Worm (Caenorhabditis elegans): ENCODE data around the gene Y41E3.18.

Y41E3.18 gene

DNA sequence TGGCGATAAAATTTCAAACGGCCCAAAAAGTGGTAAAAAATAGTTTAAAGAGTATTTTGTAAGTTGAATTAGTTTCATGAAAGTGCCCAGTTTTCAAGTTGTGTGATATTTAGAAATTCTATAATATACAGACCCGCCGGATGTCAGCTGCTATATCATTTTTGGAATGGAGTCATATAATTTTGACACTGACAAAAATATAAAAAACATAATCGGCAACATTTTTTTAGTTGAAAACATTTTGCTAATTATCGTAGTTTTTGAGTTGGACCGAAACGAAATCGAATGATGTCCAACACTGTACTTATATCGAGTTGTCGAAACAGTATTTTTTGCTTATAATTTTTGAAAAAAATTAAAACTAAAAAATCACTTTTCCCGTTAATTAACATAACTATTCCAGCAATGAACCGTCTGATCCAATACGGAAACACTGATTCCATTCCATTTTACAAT lies 37.7 kb upstream of the Y41E3.18 start, which contains the start of gene srt-44:
srt-44 (plus strand) TSS at position 406 of the 456 bp plus-strand sequence.
- no peak for TF ChIP-seq flh-1 (GFP tag; optimal IDR thresholded peaks at IDR 0.05)
- TF ChIP-seq ces-1 (GFP tag; optimal IDR thresholded peaks at IDR 0.05) = no peak
- TF ChIP-seq zip-8 (tag; optimal IDR thresholded peaks at IDR 0.05) = no peak
- TF ChIP-seq ceh-39 (tag; optimal IDR thresholded peaks at IDR 0.05) = no peak
- no peak for TF ChIP-seq ham-2 (GFP tag; optimal IDR thresholded peaks at IDR 0.05)
- no peak for TF ChIP-seq mls-2 (tag; optimal IDR thresholded peaks at IDR 0.05)
- TF ChIP-seq sem-2 (GFP tag; optimal IDR thresholded peaks at IDR 0.05) = no peak
- no peak for TF ChIP-seq tbx-8 (GFP tag; optimal IDR thresholded peaks at IDR 0.05)
- no peak for TF ChIP-seq nhr-237 (tag; optimal IDR thresholded peaks at IDR 0.05)
- no peak for TF ChIP-seq drap-1 (GFP tag; optimal IDR thresholded peaks at IDR 0.05)

DNA sequence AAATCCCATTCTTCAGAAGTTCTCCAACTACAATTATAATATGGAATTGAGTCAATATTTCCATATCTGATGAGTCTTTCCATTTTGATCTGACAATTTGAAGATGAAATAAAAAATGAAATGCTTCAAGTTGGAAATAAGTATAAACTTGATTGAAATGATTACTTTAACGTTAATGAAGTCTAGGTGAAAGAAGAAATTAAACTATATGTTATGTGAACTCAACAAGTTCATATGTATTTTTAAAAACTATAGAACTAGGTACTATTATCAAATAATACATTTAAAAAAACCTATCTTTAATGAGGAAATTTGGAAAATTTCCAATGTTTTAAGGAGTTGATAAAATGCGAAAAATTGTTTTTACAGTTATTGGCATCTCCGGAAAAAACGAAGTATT lies 32.7 kb upstream of the Y41E3.18 start, which contains the start of gene srt-49:
srt-49 (minus strand) TSS at position 101 of the 400 bp plus-strand sequence.
- no peak for TF ChIP-seq sem-2 (GFP tag; optimal IDR thresholded peaks at IDR 0.05)
- TF ChIP-seq nhr-76 (tag; optimal IDR thresholded peaks at IDR 0.05) = no peak
- no peak for TF ChIP-seq nhr-237 (tag; optimal IDR thresholded peaks at IDR 0.05)
- TF ChIP-seq M03D4.4 (tag; optimal IDR thresholded peaks at IDR 0.05) = no peak
- no peak for TF ChIP-seq lin-32 (GFP tag; optimal IDR thresholded peaks at IDR 0.05)
- no peak for TF ChIP-seq ces-1 (GFP tag; optimal IDR thresholded peaks at IDR 0.05)
- TF ChIP-seq ceh-43 (GFP tag; optimal IDR thresholded peaks at IDR 0.05) = no peak

DNA sequence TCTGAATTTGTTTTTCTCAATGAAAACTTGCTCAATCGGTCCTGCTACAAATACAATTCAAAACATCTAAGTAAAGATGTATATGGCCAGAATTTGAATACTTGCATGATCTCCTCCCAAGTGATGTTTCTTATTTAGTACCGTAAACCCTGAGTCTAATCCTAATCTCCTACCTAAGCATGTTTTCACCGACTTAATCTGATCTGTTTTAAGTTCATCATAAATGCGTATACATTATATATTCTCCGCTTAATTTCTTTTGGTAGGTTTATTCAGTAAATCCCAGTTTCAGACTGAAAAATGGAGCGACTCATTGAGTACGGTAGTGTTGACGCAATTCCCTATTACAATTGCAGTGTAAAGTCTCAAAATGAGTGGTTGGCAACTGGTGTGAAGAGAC lies 8.8 kb upstream of the Y41E3.18 start, which contains the start of gene srt-50:
srt-50 (plus strand) TSS at position 301 of the 400 bp plus-strand sequence.
- TF ChIP-seq ceh-83 (GFP tag; optimal IDR thresholded peaks at IDR 0.05) (no peak), ham-2 (GFP tag; optimal IDR thresholded peaks at IDR 0.05) (no peak)

DNA sequence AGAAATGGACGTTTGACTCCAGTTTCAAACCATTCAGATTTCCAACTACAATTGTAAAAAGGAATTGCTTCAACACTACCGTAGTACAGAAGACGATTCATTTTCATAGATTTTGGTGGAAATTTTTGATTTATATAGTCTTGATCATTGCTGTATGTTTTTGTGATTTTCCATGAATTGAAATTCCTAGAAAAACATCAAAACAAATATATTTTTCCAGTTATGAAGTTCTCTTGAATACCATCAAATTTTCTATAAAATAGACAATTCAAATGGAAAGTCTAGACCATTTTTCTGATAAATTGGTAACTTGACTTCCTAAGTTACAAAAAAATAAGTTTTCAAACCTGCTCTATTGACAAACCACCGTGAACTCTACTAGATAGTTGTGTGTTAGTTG lies 3.3 kb upstream of the Y41E3.18 start, which contains the start of gene srt-48:
srt-48 (minus strand) TSS at position 101 of the 400 bp plus-strand sequence.
- TF ChIP-seq mep-1 (tag; optimal IDR thresholded peaks at IDR 0.05) = no peak
- no peak for TF ChIP-seq unc-62 (GFP tag; optimal IDR thresholded peaks at IDR 0.05)
- TF ChIP-seq nhr-237 (tag; optimal IDR thresholded peaks at IDR 0.05) = no peak
- no peak for TF ChIP-seq unc-39 (tag; optimal IDR thresholded peaks at IDR 0.05)
- no peak for TF ChIP-seq mab-5 (tag; optimal IDR thresholded peaks at IDR 0.05)
- no peak for TF ChIP-seq pha-4 (tag; optimal IDR thresholded peaks at IDR 0.05)
- TF ChIP-seq flh-1 (GFP tag; optimal IDR thresholded peaks at IDR 0.05) = no peak
- no peak for TF ChIP-seq lin-13 (tag; optimal IDR thresholded peaks at IDR 0.05)
- TF ChIP-seq lsy-2 (tag; optimal IDR thresholded peaks at IDR 0.05) = no peak
- TF ChIP-seq M03D4.4 (tag; optimal IDR thresholded peaks at IDR 0.05) = no peak
- TF ChIP-seq elt-1 (tag; optimal IDR thresholded peaks at IDR 0.05; ENCODE audit: borderline replicate concordance, insufficient read depth) = no peak
- no peak for TF ChIP-seq sem-2 (GFP tag; optimal IDR thresholded peaks at IDR 0.05)
- no peak for TF ChIP-seq mls-2 (tag; optimal IDR thresholded peaks at IDR 0.05)
- no peak for TF ChIP-seq cnd-1 (tag; optimal IDR thresholded peaks at IDR 0.05)

DNA sequence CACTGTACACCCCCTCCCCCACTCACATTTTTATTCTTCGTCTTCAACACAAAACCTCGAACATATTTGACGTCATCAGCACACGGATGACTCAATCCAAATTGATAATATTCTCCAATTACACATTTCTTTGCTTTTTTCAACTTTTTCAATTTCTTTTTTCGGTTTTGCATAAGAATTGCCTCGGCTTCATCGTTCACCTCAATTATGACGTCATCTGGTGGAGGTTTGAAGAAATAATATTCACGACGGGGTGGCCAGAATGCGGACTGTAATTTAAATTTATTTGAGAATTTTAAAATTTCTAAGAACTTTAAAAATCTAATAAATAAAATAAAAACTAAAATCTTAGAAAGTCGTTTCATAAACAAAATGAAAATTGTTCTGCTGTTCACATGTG lies 1.8 kb downstream of the Y41E3.18 start:
- TF ChIP-seq bed-3 (GFP tag; optimal IDR thresholded peaks at IDR 0.05) (no peak), sptf-1 (tag; optimal IDR thresholded peaks at IDR 0.05) (no peak), ceh-43 (GFP tag; optimal IDR thresholded peaks at IDR 0.05) (no peak), lin-13 (tag; optimal IDR thresholded peaks at IDR 0.05) (no peak), zip-8 (tag; optimal IDR thresholded peaks at IDR 0.05) (peak; percentile 91), mab-5 (tag; optimal IDR thresholded peaks at IDR 0.05) (no peak)

DNA sequence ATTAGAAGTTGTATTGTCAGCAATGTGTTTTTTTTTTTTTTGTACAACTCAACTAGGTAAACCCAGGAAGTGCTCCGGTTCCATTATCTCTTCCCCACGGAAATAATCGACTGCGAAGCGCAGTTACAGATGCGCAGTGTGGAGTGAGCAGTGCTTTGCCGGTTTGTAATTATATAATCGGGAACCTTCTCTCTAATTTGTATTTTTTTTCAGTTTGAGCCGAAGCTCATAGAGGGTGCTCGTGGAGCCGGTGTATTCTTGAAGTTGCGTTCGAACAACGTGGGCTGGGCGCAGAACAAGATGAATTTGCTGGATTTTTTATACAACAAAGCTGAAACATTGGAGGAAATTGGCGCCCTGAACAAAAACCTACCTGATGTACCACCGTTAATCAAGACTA lies 7.6 kb downstream of the Y41E3.18 start, which contains the start of gene Y41E3.13:
Y41E3.13 (plus strand) TSS at position 301 of the 400 bp plus-strand sequence.
- TF ChIP-seq unc-39 (tag; optimal IDR thresholded peaks at IDR 0.05) (no peak), ztf-11 (tag; optimal IDR thresholded peaks at IDR 0.05) (no peak), tbx-8 (GFP tag; optimal IDR thresholded peaks at IDR 0.05) (no peak), nhr-12 (tag; optimal IDR thresholded peaks at IDR 0.05) (no peak), nhr-28 (tag; optimal IDR thresholded peaks at IDR 0.05) (no peak), nhr-76 (tag; optimal IDR thresholded peaks at IDR 0.05) (no peak), elt-1 (tag; optimal IDR thresholded peaks at IDR 0.05; ENCODE audit: borderline replicate concordance, insufficient read depth) (no peak), pha-4 (tag; optimal IDR thresholded peaks at IDR 0.05) (no peak), ceh-39 (tag; optimal IDR thresholded peaks at IDR 0.05) (no peak), ceh-43 (GFP tag; optimal IDR thresholded peaks at IDR 0.05) (no peak), ceh-83 (GFP tag; optimal IDR thresholded peaks at IDR 0.05) (no peak), mab-5 (tag; optimal IDR thresholded peaks at IDR 0.05) (no peak), unc-120 (tag; optimal IDR thresholded peaks at IDR 0.05; ENCODE audit: poor library complexity, severe bottlenecking) (no peak), lin-32 (GFP tag; optimal IDR thresholded peaks at IDR 0.05) (no peak), snpc-4 (tag; optimal IDR thresholded peaks at IDR 0.05) (no peak), hlh-1 (tag; optimal IDR thresholded peaks at IDR 0.05) (no peak)
